Fruit fly (Drosophila melanogaster): ENCODE data around the gene for.
A peak's percentile ranks its signal among the peaks of the same experiment; 100 is the strongest.

Gene for

dm6 chr2L:3575679-3576442 is 80.9 kb downstream of the for start, which contains the start of gene CG43815 (continued):
- no peak for TF ChIP-seq HmgZ (tag; optimal IDR thresholded peaks at IDR 0.05)
- no peak for TF ChIP-seq org-1 (GFP tag; optimal IDR thresholded peaks at IDR 0.05)
- TF ChIP-seq prd (optimal IDR thresholded peaks at IDR 0.05): no peak
- TF ChIP-seq prd (GFP tag; IDR thresholded peaks at IDR 0.05): peak; percentile 34; the same call in 1 of the 3 replicates
- no peak for TF ChIP-seq Trl (optimal IDR thresholded peaks at IDR 0.05)
- TF ChIP-seq Trl (GFP tag; optimal IDR thresholded peaks at IDR 0.05): no peak
- no peak for TF ChIP-seq CG16813 (GFP tag; IDR thresholded peaks at IDR 0.05; ENCODE audit: partially characterized antibody)
- TF ChIP-seq CG7963 (GFP tag; IDR thresholded peaks at IDR 0.05; ENCODE audit: partially characterized antibody): no peak
- TF ChIP-seq CG7928 (GFP tag; optimal IDR thresholded peaks at IDR 0.05): no peak
- no peak for TF ChIP-seq CG10147 (GFP tag; optimal IDR thresholded peaks at IDR 0.05)
- peak; percentile 59 for TF ChIP-seq Med (GFP tag)
- TF ChIP-seq CG14710 (tag; optimal IDR thresholded peaks at IDR 0.05): peak; percentile 36
- TF ChIP-seq CG6689 (GFP tag; IDR thresholded peaks at IDR 0.05): no peak
- TF ChIP-seq dmrt99B (tag; optimal IDR thresholded peaks at IDR 0.05): no peak
- peak; percentile 1 for TF ChIP-seq CG7839 (tag; optimal IDR thresholded peaks at IDR 0.05)
- peak; percentile 58 for TF ChIP-seq gem (tag; optimal IDR thresholded peaks at IDR 0.05)
- TF ChIP-seq CG31441 (GFP tag; IDR thresholded peaks at IDR 0.05): 0 out of 2 replicates have a peak, but pooled peaks have one; percentile 16
- TF ChIP-seq zen2 (GFP tag; IDR thresholded peaks at IDR 0.05; ENCODE audit: partially characterized antibody): no peak
- no peak for TF ChIP-seq CG13624 (GFP tag; optimal IDR thresholded peaks at IDR 0.05)
- no peak for TF ChIP-seq CG11093 (GFP tag; IDR thresholded peaks at IDR 0.05)
- TF ChIP-seq repo (GFP tag; optimal IDR thresholded peaks at IDR 0.05): no peak
- TF ChIP-seq CG17328 (GFP tag; IDR thresholded peaks at IDR 0.05): peak; percentile 37; the same call in 1 of the 2 replicates
- TF ChIP-seq tup (GFP tag; optimal IDR thresholded peaks at IDR 0.05): no peak
- TF ChIP-seq Fer1 (GFP tag; optimal IDR thresholded peaks at IDR 0.05): no peak
- no peak for TF ChIP-seq CG14965 (GFP tag; optimal IDR thresholded peaks at IDR 0.05; ENCODE audit: borderline replicate concordance)
- TF ChIP-seq unpg (GFP tag; optimal IDR thresholded peaks at IDR 0.05): no peak
- no peak for TF ChIP-seq CG7987 (GFP tag; optimal IDR thresholded peaks at IDR 0.05)
- TF ChIP-seq CG12391 (tag; optimal IDR thresholded peaks at IDR 0.05): peak; percentile 17
- peak; percentile 5 for TF ChIP-seq CG1603 (tag; optimal IDR thresholded peaks at IDR 0.05)
- TF ChIP-seq CG10979 (tag; optimal IDR thresholded peaks at IDR 0.05): peak; percentile 52
- peak; percentile 3 for TF ChIP-seq Xbp1 (GFP tag; optimal IDR thresholded peaks at IDR 0.05)
- no peak for TF ChIP-seq CG34376 (GFP tag; optimal IDR thresholded peaks at IDR 0.05)
- TF ChIP-seq CG8924 (tag; optimal IDR thresholded peaks at IDR 0.05): no peak
- TF ChIP-seq CG3726 (GFP tag; IDR thresholded peaks at IDR 0.05): no peak
- TF ChIP-seq odd (GFP tag; optimal IDR thresholded peaks at IDR 0.05): peak; percentile 3
- no peak for TF ChIP-seq CG31388 (GFP tag; optimal IDR thresholded peaks at IDR 0.05)
- no peak for TF ChIP-seq HHEX (GFP tag; optimal IDR thresholded peaks at IDR 0.05)
- no peak for TF ChIP-seq cad (GFP tag; optimal IDR thresholded peaks at IDR 0.05)
- TF ChIP-seq stwl (tag; optimal IDR thresholded peaks at IDR 0.05): no peak
- no peak for TF ChIP-seq Ets97D (GFP tag; optimal IDR thresholded peaks at IDR 0.05)
- TF ChIP-seq grau (tag; optimal IDR thresholded peaks at IDR 0.05): peak; percentile 12
- TF ChIP-seq bbx (GFP tag; IDR thresholded peaks at IDR 0.05; ENCODE audit: partially characterized antibody): no peak
- no peak for TF ChIP-seq CrebB (tag; optimal IDR thresholded peaks at IDR 0.05)
- no peak for TF ChIP-seq gcm2 (GFP tag; optimal IDR thresholded peaks at IDR 0.05)
- no peak for TF ChIP-seq CG11560 (tag; IDR thresholded peaks at IDR 0.05)
- no peak for TF ChIP-seq CG34224 (GFP tag; IDR thresholded peaks at IDR 0.05; ENCODE audit: partially characterized antibody)
- TF ChIP-seq CG3407 (GFP tag; optimal IDR thresholded peaks at IDR 0.05): peak; percentile 15
- no peak for TF ChIP-seq caup (GFP tag; optimal IDR thresholded peaks at IDR 0.05; ENCODE audit: severe bottlenecking)
- no peak for TF ChIP-seq Rfx (GFP tag; IDR thresholded peaks at IDR 0.05)
